Worm (Caenorhabditis elegans) whole organism, L2 larva: Measurements from ENCODE around the gene ZK938.11.

Experiments
- R02D3.7 ChIP-seq: fragments of 150-350 bp; optimal IDR thresholded peaks from 2 replicates; lab custom pipeline; 2014; ENCODE audit warnings: missing biosample characterization, missing genetic modification characterization
- Y55F3AM.14 ChIP-seq: fragments of 200-800 bp; sonication (Bioruptor generic); optimal IDR thresholded peaks from 2 replicates; lab custom pipeline; 2018; ENCODE audit warnings: mild to moderate bottlenecking, missing genetic modification characterization, missing compliant biosample characterization
- alr-1 ChIP-seq: fragments of 150-350 bp; optimal IDR thresholded peaks from 2 replicates; lab custom pipeline; 2014; ENCODE audit warnings: missing biosample characterization, missing genetic modification characterization
- aly-2 ChIP-seq: fragments of 150-350 bp; optimal IDR thresholded peaks from 2 replicates; lab custom pipeline; 2014; ENCODE audit warnings: missing biosample characterization, missing genetic modification characterization
- ceh-16 ChIP-seq: fragments of 150-350 bp; optimal IDR thresholded peaks from 2 replicates; lab custom pipeline; 2014; ENCODE audit warnings: missing biosample characterization, missing genetic modification characterization
- crh-2 ChIP-seq: sonication (generic microtip); optimal IDR thresholded peaks from 2 replicates; lab custom pipeline; 2017; ENCODE audit warnings: missing biosample characterization, missing genetic modification characterization
- nhr-10 ChIP-seq: sonication (generic microtip); optimal IDR thresholded peaks from 2 replicates; lab custom pipeline; 2017; ENCODE audit warnings: missing biosample characterization, missing genetic modification characterization
- nhr-25 ChIP-seq: fragments of 150-350 bp; sonication (generic microtip); optimal IDR thresholded peaks from 3 replicates; lab custom pipeline; 2014; ENCODE audit warnings: missing biosample characterization, missing genetic modification characterization
- skn-1 ChIP-seq: sonication (generic microtip); optimal IDR thresholded peaks from 2 replicates; lab custom pipeline; 2017; ENCODE audit warnings: missing biosample characterization, missing genetic modification characterization
- snpc-4 ChIP-seq: fragments of 150-350 bp; optimal IDR thresholded peaks from 2 replicates; lab custom pipeline; 2014; ENCODE audit warnings: missing biosample characterization, missing genetic modification characterization
- zag-1 ChIP-seq: fragments of 150-350 bp; optimal IDR thresholded peaks from 2 replicates; lab custom pipeline; 2014; ENCODE audit warnings: missing biosample characterization, missing genetic modification characterization
- ztf-1 ChIP-seq: fragments of 200-800 bp; sonication (Bioruptor generic); conservative IDR thresholded peaks from 2 replicates; pipeline ENCODE4 v1.3.6; 2022; ENCODE audit warnings: missing genetic modification characterization, missing compliant biosample characterization
- ztf-4 ChIP-seq: fragments of 150-350 bp; optimal IDR thresholded peaks from 2 replicates; lab custom pipeline; 2014; ENCODE audit warnings: missing biosample characterization, missing genetic modification characterization

DNA sequence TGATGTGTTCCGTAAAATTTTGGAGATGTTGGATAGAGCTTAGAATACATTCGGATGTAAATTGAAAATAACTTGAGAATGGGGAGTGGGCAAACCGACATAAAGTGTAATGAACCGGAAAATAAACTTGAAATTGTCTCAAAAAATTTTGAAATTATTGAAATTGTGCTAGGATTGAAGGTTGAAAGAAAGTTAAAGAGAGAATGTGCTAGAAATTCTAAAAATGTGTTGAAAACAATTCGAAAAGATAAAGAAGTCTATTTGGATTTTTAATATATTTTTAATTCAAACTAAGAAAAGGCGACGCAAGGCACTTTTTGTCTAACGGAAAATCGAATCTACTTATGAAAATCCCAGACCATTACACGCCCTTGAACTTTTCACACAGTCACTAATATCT lies 6.4 kb downstream of the ZK938.11 start, which contains the start of gene ZK938.3:
- TF ChIP-seq zag-1 (tag; lab: Kevin White, UChicago) (no peak), skn-1 (no peak), Y55F3AM.14 (GFP tag; lab: Kevin White, UChicago) (no peak), ztf-4 (tag; lab: Kevin White, UChicago) (no peak), nhr-10 (tag; lab: Kevin White, UChicago) (no peak), alr-1 (tag; lab: Kevin White, UChicago) (no peak), ceh-16 (tag; lab: Kevin White, UChicago) (no peak), nhr-25 (no peak), crh-2 (no peak), snpc-4 (no peak), ztf-1 (GFP tag; lab: Robert Waterston, UW) (no peak), R02D3.7 (tag; lab: Kevin White, UChicago) (no peak), aly-2 (tag; lab: Kevin White, UChicago) (no peak)
